Fruit fly (Drosophila melanogaster): ENCODE data around the gene Adh.

Adh gene

dm6 chr2L:14630988-14631723 is 15.8 kb downstream of the Adh start:
- TF ChIP-seq CTCF (optimal IDR thresholded peaks at IDR 0.05), result no peak
- no peak for TF ChIP-seq CG8478 (optimal IDR thresholded peaks at IDR 0.05)

- TF ChIP-seq CTCF (optimal IDR thresholded peaks at IDR 0.05), result no peak
- TF ChIP-seq CG8478 (optimal IDR thresholded peaks at IDR 0.05), result no peak
Measured at dm6 chr2L:14632799-14633198, 17.4 kb downstream of the Adh start.

- TF ChIP-seq CTCF (optimal IDR thresholded peaks at IDR 0.05), result no peak
- TF ChIP-seq CG8478 (optimal IDR thresholded peaks at IDR 0.05), result no peak
Measured at dm6 chr2L:14634986-14635385, 19.6 kb downstream of the Adh start.

- TF ChIP-seq CG8478 (optimal IDR thresholded peaks at IDR 0.05) (no peak), CTCF (optimal IDR thresholded peaks at IDR 0.05) (no peak)
Measured at dm6 chr2L:14642090-14642632, 26.8 kb downstream of the Adh start.

dm6 chr2L:14651685-14652536 is 36.6 kb downstream of the Adh start:
- TF ChIP-seq CG8478 (optimal IDR thresholded peaks at IDR 0.05) (no peak), CTCF (optimal IDR thresholded peaks at IDR 0.05) (no peak)

- TF ChIP-seq CTCF (optimal IDR thresholded peaks at IDR 0.05), result no peak
- TF ChIP-seq CG8478 (optimal IDR thresholded peaks at IDR 0.05), result no peak
Measured at dm6 chr2L:14653429-14653828, 38.1 kb downstream of the Adh start.

dm6 chr2L:14654952-14655351 is 39.6 kb downstream of the Adh start:
- TF ChIP-seq CTCF (optimal IDR thresholded peaks at IDR 0.05), result no peak
- no peak for TF ChIP-seq CG8478 (optimal IDR thresholded peaks at IDR 0.05)

- TF ChIP-seq CG8478 (optimal IDR thresholded peaks at IDR 0.05) (no peak), CTCF (optimal IDR thresholded peaks at IDR 0.05) (no peak)
Measured at dm6 chr2L:14656111-14656881, 40.9 kb downstream of the Adh start.

- TF ChIP-seq CG8478 (optimal IDR thresholded peaks at IDR 0.05) (no peak), CTCF (optimal IDR thresholded peaks at IDR 0.05) (no peak)
Measured at dm6 chr2L:14658853-14659252, 43.5 kb downstream of the Adh start.

- TF ChIP-seq CTCF (optimal IDR thresholded peaks at IDR 0.05) (no peak), CG8478 (optimal IDR thresholded peaks at IDR 0.05) (no peak)
Measured at dm6 chr2L:14663147-14663546, 47.8 kb downstream of the Adh start.

- TF ChIP-seq CG8478 (optimal IDR thresholded peaks at IDR 0.05), result no peak
- TF ChIP-seq CTCF (optimal IDR thresholded peaks at IDR 0.05), result no peak
Measured at dm6 chr2L:14664361-14664760, 49.0 kb downstream of the Adh start.

- TF ChIP-seq CG8478 (optimal IDR thresholded peaks at IDR 0.05) (no peak), CTCF (optimal IDR thresholded peaks at IDR 0.05) (no peak)
Measured at dm6 chr2L:14664952-14665607, 49.7 kb downstream of the Adh start.

- TF ChIP-seq CG8478 (optimal IDR thresholded peaks at IDR 0.05), result no peak
Measured at dm6 chr2L:14668212-14668799, 53.0 kb downstream of the Adh start.

Measured in S2 (cell line).